Worm (Caenorhabditis elegans) whole organism, young adult: Measurements from ENCODE around the gene H01M10.1.

Experiments
- B0019.2 ChIP-seq: fragments of 200-800 bp; sonication (Bioruptor generic); conservative IDR thresholded peaks from 2 replicates; pipeline ENCODE4 v1.3.6; 2022; ENCODE audit warnings: missing genetic modification reagents, missing genetic modification characterization, missing compliant biosample characterization
- C17E4.6 ChIP-seq: fragments of 200-800 bp; sonication (Bioruptor generic); IDR thresholded peaks from 2 replicates; pipeline ENCODE4 v1.3.6; 2022; ENCODE audit warnings: missing genetic modification reagents, missing genetic modification characterization, missing compliant biosample characterization
- D2030.7 ChIP-seq: fragments of 200-800 bp; sonication (Bioruptor generic); IDR thresholded peaks from 2 replicates; pipeline ENCODE4 v1.3.6; 2022; ENCODE audit warnings: missing genetic modification reagents, missing genetic modification characterization, missing compliant biosample characterization
- F10E7.11 ChIP-seq: sonication (generic microtip); optimal IDR thresholded peaks from 2 replicates; lab custom pipeline; 2017; ENCODE audit warnings: mild to moderate bottlenecking, missing genetic modification characterization, moderate library complexity, missing compliant biosample characterization
- F22D6.2 ChIP-seq: sonication (generic microtip); optimal IDR thresholded peaks from 2 replicates; lab custom pipeline; 2016; ENCODE audit warnings: mild to moderate bottlenecking, missing genetic modification characterization, missing compliant biosample characterization
- F23B12.7 ChIP-seq: sonication (generic microtip); optimal IDR thresholded peaks from 2 replicates; lab custom pipeline; 2017; ENCODE audit warnings: missing genetic modification characterization, mild to moderate bottlenecking, missing compliant biosample characterization, antibody characterized with exemption, moderate library complexity; ENCODE audit not compliant: insufficient read depth
- F39B2.1 ChIP-seq: fragments of 200-800 bp; sonication (Bioruptor generic); IDR thresholded peaks from 2 replicates; pipeline ENCODE4 v1.3.6; 2022; ENCODE audit warnings: missing genetic modification reagents, missing genetic modification characterization, missing compliant biosample characterization
- Y56A3A.18 ChIP-seq: fragments of 200-800 bp; sonication (Bioruptor generic); IDR thresholded peaks from 2 replicates; pipeline ENCODE4 v1.3.6; 2022; ENCODE audit warnings: missing genetic modification reagents, missing genetic modification characterization, missing compliant biosample characterization
- Y95B8A.8 ChIP-seq: fragments of 200-800 bp; sonication (Bioruptor generic); IDR thresholded peaks from 2 replicates; pipeline ENCODE4 v1.3.6; 2022; ENCODE audit warnings: missing genetic modification reagents, missing genetic modification characterization, missing compliant biosample characterization
- aptf-2 ChIP-seq: fragments of 200-800 bp; sonication (Bioruptor generic); conservative IDR thresholded peaks from 2 replicates; pipeline ENCODE4 v1.3.6; 2022; ENCODE audit warnings: missing genetic modification reagents, missing genetic modification characterization, missing compliant biosample characterization
- atf-7 ChIP-seq: sonication (generic microtip); optimal IDR thresholded peaks from 2 replicates; lab custom pipeline; 2017; ENCODE audit warnings: mild to moderate bottlenecking, missing genetic modification characterization, missing compliant biosample characterization
- attf-3 ChIP-seq: fragments of 200-800 bp; sonication (Bioruptor generic); conservative IDR thresholded peaks from 2 replicates; pipeline ENCODE4 v1.3.6; 2022; ENCODE audit warnings: missing genetic modification reagents, missing genetic modification characterization, missing compliant biosample characterization
- cebp-1 ChIP-seq, 2 experiments: fragments of 200-800 bp in 1 of 2; sonication (Bioruptor generic) in 1 of 2; sonication (generic microtip) in 1 of 2; IDR thresholded peaks in 1 of 2; optimal IDR thresholded peaks in 1 of 2; 2 replicates each; pipeline versions ENCODE4 v1.3.6 to Lab custom; 2017 to 2022; ENCODE audit warnings: missing compliant biosample characterization in 2 of 2, missing genetic modification characterization in 2 of 2, mild to moderate bottlenecking in 1 of 2, missing genetic modification reagents in 1 of 2, moderate library complexity in 1 of 2
- ceh-58 ChIP-seq: fragments of 200-800 bp; sonication (Bioruptor generic); IDR thresholded peaks from 2 replicates; pipeline ENCODE4 v1.3.6; 2022; ENCODE audit warnings: missing genetic modification characterization, missing compliant biosample characterization
- dox-1 ChIP-seq: fragments of 200-800 bp; sonication (Bioruptor generic); IDR thresholded peaks from 2 replicates; pipeline ENCODE4 v1.3.6; 2022; ENCODE audit warnings: missing genetic modification reagents, missing genetic modification characterization, missing compliant biosample characterization
- ets-4 ChIP-seq: fragments of 200-800 bp; sonication (Bioruptor generic); optimal IDR thresholded peaks from 2 replicates; lab custom pipeline; 2018; ENCODE audit warnings: mild to moderate bottlenecking, missing genetic modification characterization, missing compliant biosample characterization
- him-1 ChIP-seq: sonication (generic microtip); optimal IDR thresholded peaks from 2 replicates; lab custom pipeline; 2016; ENCODE audit warnings: missing genotype, missing genetic modification reagents, missing genetic modification characterization, missing compliant biosample characterization
- let-607 ChIP-seq, 2 experiments: fragments of 200-800 bp in 1 of 2; sonication (Bioruptor generic) in 1 of 2; sonication (generic microtip) in 1 of 2; optimal IDR thresholded peaks; 2 replicates each; lab custom pipeline; 2016 to 2018; ENCODE audit warnings: mild to moderate bottlenecking in 2 of 2, missing compliant biosample characterization in 2 of 2, missing genetic modification characterization in 2 of 2, moderate library complexity in 2 of 2, missing genotype in 1 of 2
- mcd-1 ChIP-seq: fragments of 200-800 bp; sonication (Bioruptor generic); IDR thresholded peaks from 2 replicates; pipeline ENCODE4 v1.3.6; 2022; ENCODE audit warnings: missing genetic modification reagents, missing genetic modification characterization, missing compliant biosample characterization
- nfya-2 ChIP-seq: fragments of 200-800 bp; sonication (Bioruptor generic); IDR thresholded peaks from 2 replicates; pipeline ENCODE4 v1.3.6; 2022; ENCODE audit warnings: missing genetic modification reagents, missing genetic modification characterization, missing compliant biosample characterization
- nfyb-1 ChIP-seq: fragments of 200-800 bp; sonication (Bioruptor generic); IDR thresholded peaks from 2 replicates; pipeline ENCODE4 v1.3.6; 2022; ENCODE audit warnings: missing genetic modification reagents, missing genetic modification characterization, missing compliant biosample characterization
- nhr-80 ChIP-seq: sonication (generic microtip); optimal IDR thresholded peaks from 2 replicates; lab custom pipeline; 2016; ENCODE audit warnings: missing genetic modification characterization, missing compliant biosample characterization
- nhr-90 ChIP-seq: sonication (generic microtip); optimal IDR thresholded peaks from 2 replicates; lab custom pipeline; 2016; ENCODE audit warnings: missing genotype, mild to moderate bottlenecking, missing genetic modification characterization, missing compliant biosample characterization
- pbrm-1 ChIP-seq: fragments of 200-800 bp; sonication (Bioruptor generic); IDR thresholded peaks from 2 replicates; pipeline ENCODE4 v1.3.6; 2022; ENCODE audit warnings: missing genetic modification reagents, missing genetic modification characterization, missing compliant biosample characterization
- rec-8 ChIP-seq, 2 experiments: sonication (generic microtip); optimal IDR thresholded peaks; 2 replicates each; lab custom pipeline; 2016; ENCODE audit warnings: mild to moderate bottlenecking in 2 of 2, missing genetic modification characterization in 2 of 2, missing genetic modification reagents in 2 of 2, missing genotype in 2 of 2, missing biosample characterization in 1 of 2, missing compliant biosample characterization in 1 of 2, moderate library complexity in 1 of 2
- repo-1 ChIP-seq: sonication (generic microtip); optimal IDR thresholded peaks from 2 replicates; lab custom pipeline; 2017; ENCODE audit warnings: mild to moderate bottlenecking, missing genetic modification characterization, missing compliant biosample characterization
- rpc-1 ChIP-seq, 2 experiments: fragments of 150-350 bp in 1 of 2; sonication (generic microtip) in 1 of 2; optimal IDR thresholded peaks; 2 replicates each; lab custom pipeline; 2014 to 2018; ENCODE audit warnings: missing biosample characterization in 1 of 2, missing genetic modification characterization in 1 of 2, missing genetic modification reagents in 1 of 2, missing genotype in 1 of 2
- somi-1 ChIP-seq: fragments of 200-800 bp; sonication (Bioruptor generic); optimal IDR thresholded peaks from 2 replicates; lab custom pipeline; 2018; ENCODE audit warnings: mild to moderate bottlenecking, missing genetic modification characterization, missing compliant biosample characterization
- sptf-2 ChIP-seq: fragments of 200-800 bp; sonication (Bioruptor generic); optimal IDR thresholded peaks from 2 replicates; lab custom pipeline; 2018; ENCODE audit warnings: mild to moderate bottlenecking, missing genetic modification characterization, missing compliant biosample characterization
- tbp1 ChIP-seq: fragments of 200-800 bp; sonication (Bioruptor generic); optimal IDR thresholded peaks from 2 replicates; lab custom pipeline; 2018; ENCODE audit warnings: mild to moderate bottlenecking, missing genetic modification characterization, missing compliant biosample characterization
- tbx-9 ChIP-seq: sonication (generic microtip); optimal IDR thresholded peaks from 2 replicates; lab custom pipeline; 2016; ENCODE audit warnings: borderline replicate concordance, missing genetic modification characterization, inconsistent platforms, missing compliant biosample characterization
- unc-130 ChIP-seq: sonication (generic microtip); optimal IDR thresholded peaks from 2 replicates; lab custom pipeline; 2016; ENCODE audit warnings: missing genetic modification reagents, missing genetic modification characterization, missing compliant biosample characterization
- xnd-1 ChIP-seq: sonication (generic microtip); optimal IDR thresholded peaks from 2 replicates; lab custom pipeline; 2016; ENCODE audit warnings: missing genotype, missing genetic modification reagents, missing genetic modification characterization, missing compliant biosample characterization
- ztf-3 ChIP-seq: fragments of 200-800 bp; sonication (Bioruptor generic); optimal IDR thresholded peaks from 2 replicates; lab custom pipeline; 2018; ENCODE audit warnings: mild to moderate bottlenecking, missing genetic modification characterization, missing compliant biosample characterization

Gene H01M10.1

DNA sequence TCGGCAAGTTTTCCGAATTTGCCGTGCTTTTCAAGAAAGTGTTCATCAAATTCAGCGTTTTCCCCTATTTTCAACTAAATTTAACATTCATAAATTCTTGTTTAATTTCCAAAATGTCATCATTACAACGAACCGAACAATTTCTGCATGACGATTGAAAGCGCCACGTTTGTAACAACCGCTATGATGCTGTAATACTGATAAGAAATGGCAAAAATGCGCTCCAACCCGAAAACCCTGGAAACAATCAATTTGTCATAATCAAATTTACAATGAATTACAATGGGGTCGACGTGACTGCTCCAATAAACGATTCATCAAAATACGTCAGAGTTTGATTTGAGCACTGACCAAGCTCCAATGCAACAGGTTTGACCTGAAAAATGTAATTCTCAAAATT, 35.7 kb downstream of the H01M10.1 start:
- TF ChIP-seq ceh-58 (GFP tag; lab: Robert Waterston, UW) (no peak), let-607 (tag; optimal IDR thresholded peaks at IDR 0.05; lab: Kevin White, UChicago) (peak in 1 of 2 experiments; percentile 7), C17E4.6 (no peak), nhr-80 (peak; percentile 75), ztf-3 (no peak), pbrm-1 (GFP tag; lab: Robert Waterston, UW) (no peak), F22D6.2 (tag; lab: Kevin White, UChicago) (no peak), rec-8 (tag; optimal IDR thresholded peaks at IDR 0.05; lab: Kevin White, UChicago) (no peak), dox-1 (GFP tag; lab: Robert Waterston, UW) (0 out of 2 replicates have a peak, but pooled peaks have one; percentile 38)

DNA sequence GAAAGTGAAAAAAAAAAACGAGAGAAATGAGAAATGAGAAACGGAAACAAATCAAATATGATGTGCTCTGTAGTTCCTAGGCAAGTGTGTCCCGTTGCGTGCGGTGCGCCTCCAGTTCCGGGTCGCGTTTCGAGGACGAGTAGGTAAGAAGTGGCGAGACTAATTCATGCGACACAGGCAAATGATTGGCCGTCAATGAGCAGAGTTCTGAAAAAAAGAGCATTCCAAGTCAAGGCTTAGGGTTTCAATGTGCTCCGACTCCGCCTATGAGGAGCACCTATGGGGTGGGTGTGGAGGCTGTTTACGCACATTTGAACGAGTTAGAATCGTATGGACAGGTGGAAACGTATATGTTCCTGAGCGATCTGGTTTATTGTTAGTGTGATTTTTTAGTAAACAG, 37.0 kb downstream of the H01M10.1 start:
- TF ChIP-seq tbp1 (peak; percentile 2), Y95B8A.8 (0 out of 2 replicates have a peak, but pooled peaks have one; percentile 23), aptf-2 (GFP tag; lab: Robert Waterston, UW) (no peak), cebp-1 (GFP tag; IDR thresholded peaks at IDR 0.05; lab: Robert Waterston, UW) (no peak), cebp-1 (tag; optimal IDR thresholded peaks at IDR 0.05; lab: Kevin White, UChicago) (peak; percentile 24), dox-1 (GFP tag; lab: Robert Waterston, UW) (peak; percentile 64), B0019.2 (GFP tag; lab: Robert Waterston, UW) (no peak), nhr-80 (peak; percentile 93), ets-4 (GFP tag; lab: Kevin White, UChicago) (peak; percentile 82), nhr-90 (tag; lab: Kevin White, UChicago) (peak; percentile 15)

DNA sequence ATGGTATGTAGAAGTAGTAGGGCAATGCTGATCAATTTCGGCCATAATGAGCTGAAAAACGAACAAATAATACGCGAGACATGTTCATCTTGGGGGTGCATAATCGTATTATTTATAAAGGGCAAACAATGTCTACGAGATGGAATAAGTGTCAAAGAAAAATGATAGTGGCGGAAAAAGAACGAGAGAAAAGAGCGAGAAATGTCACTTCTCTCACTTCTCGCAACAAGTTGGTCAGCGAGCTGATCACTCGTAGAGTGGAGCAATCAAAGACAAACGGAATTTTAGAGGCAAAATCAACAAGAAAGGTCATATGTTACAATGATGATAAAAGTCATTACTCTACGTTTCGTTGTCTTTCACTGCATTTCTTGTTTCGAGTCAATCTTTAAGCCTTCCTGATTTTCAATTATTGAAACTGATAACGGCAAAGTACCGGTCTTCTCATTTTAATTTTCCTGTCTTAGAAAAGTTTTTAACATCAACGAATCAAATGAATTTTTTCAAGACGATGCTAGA, 39.3 kb downstream of the H01M10.1 start, which contains the start of gene F52H2.3:
Gene F52H2.3, minus strand, starts transcription at position 51 of the 519 bp plus-strand sequence.
- TF ChIP-seq repo-1 = no peak
- no peak for TF ChIP-seq sptf-2 (GFP tag; lab: Kevin White, UChicago)
- TF ChIP-seq rpc-1 (optimal IDR thresholded peaks at IDR 0.05; lab: Kevin White, UChicago) = no peak
- TF ChIP-seq rpc-1 (tag; optimal IDR thresholded peaks at IDR 0.05; lab: Kevin White, UChicago) = no peak
- TF ChIP-seq D2030.7 (GFP tag; lab: Robert Waterston, UW) = no peak
- TF ChIP-seq atf-7 (tag; lab: Kevin White, UChicago) = peak; percentile 17
- TF ChIP-seq tbp1 = no peak
- TF ChIP-seq cebp-1 (GFP tag; IDR thresholded peaks at IDR 0.05; lab: Robert Waterston, UW) = no peak
- TF ChIP-seq cebp-1 (tag; optimal IDR thresholded peaks at IDR 0.05; lab: Kevin White, UChicago) = peak; percentile 16
- TF ChIP-seq F10E7.11 (tag; lab: Kevin White, UChicago) = no peak
- TF ChIP-seq xnd-1 = no peak
- peak; percentile 87 for TF ChIP-seq nhr-80
- TF ChIP-seq mcd-1 (GFP tag; lab: Robert Waterston, UW) = no peak
- no peak for TF ChIP-seq attf-3
- no peak for TF ChIP-seq tbx-9 (tag; lab: Kevin White, UChicago)
- TF ChIP-seq nfya-2 = no peak
- no peak for TF ChIP-seq unc-130 (GFP tag; lab: Kevin White, UChicago)
- no peak for TF ChIP-seq F23B12.7
- no peak for TF ChIP-seq ztf-3
- TF ChIP-seq him-1 = no peak
- TF ChIP-seq Y56A3A.18 (GFP tag; lab: Robert Waterston, UW) = no peak
- no peak for TF ChIP-seq F39B2.1
- no peak for TF ChIP-seq somi-1 (GFP tag; lab: Kevin White, UChicago)
- 0 out of 2 replicates have a peak, but pooled peaks have one; percentile 46 for TF ChIP-seq nfyb-1
- TF ChIP-seq, all 124 proteins: peak for 4
